Fruit fly (Drosophila melanogaster): ENCODE data around the gene CG42470.

The CG42470 gene

dm6 chr2L:11735975-11736374 lies 17.4 kb downstream of the CG42470 start (continued):
- no peak for TF ChIP-seq chm (GFP tag; IDR thresholded peaks at IDR 0.05)
- no peak for TF ChIP-seq CG8765 (GFP tag; IDR thresholded peaks at IDR 0.05)
- TF ChIP-seq BtbVII (GFP tag; optimal IDR thresholded peaks at IDR 0.05) = peak; percentile 56
- peak; percentile 21 for TF ChIP-seq CG6254 (GFP tag; optimal IDR thresholded peaks at IDR 0.05)
- no peak for TF ChIP-seq gt (GFP tag; IDR thresholded peaks at IDR 0.05)
- TF ChIP-seq HmgD (GFP tag; optimal IDR thresholded peaks at IDR 0.05) = no peak
- no peak for TF ChIP-seq CG9215 (GFP tag; IDR thresholded peaks at IDR 0.05)

All from whole organism, embryonic.